Worm (Caenorhabditis elegans) whole organism, L4/young adult: ENCODE measurements around the gene srw-97.

Source experiments
- W03F9.2 ChIP-seq: fragments of 150-350 bp; optimal IDR thresholded peaks from 2 replicates; lab custom pipeline; 2014; ENCODE audit warnings: missing biosample characterization, missing genetic modification characterization
- him-1 ChIP-seq: sonication (generic microtip); optimal IDR thresholded peaks from 2 replicates; lab custom pipeline; 2016; ENCODE audit warnings: missing genotype, missing genetic modification reagents, missing genetic modification characterization, missing compliant biosample characterization

- TF ChIP-seq him-1 (tag; lab: Kevin White, UChicago) (no peak), W03F9.2 (no peak)
Measured at ce11 chrII:1683742-1684141, 14.9 kb upstream of the srw-97 start, which contains the start of gene fbxb-25.
